Worm (Caenorhabditis elegans): ENCODE measurements around the gene C27C12.3.

The C27C12.3 gene

ce11 chrX:14815412-14815811 is 50.2 kb downstream of the C27C12.3 start (continued):
- TF ChIP-seq madf-5 (GFP tag; IDR thresholded peaks at IDR 0.05) (no peak), ama-1 (optimal IDR thresholded peaks at IDR 0.05) (no peak)

All from whole organism, L4 larva.